In the genomic region with DNA sequence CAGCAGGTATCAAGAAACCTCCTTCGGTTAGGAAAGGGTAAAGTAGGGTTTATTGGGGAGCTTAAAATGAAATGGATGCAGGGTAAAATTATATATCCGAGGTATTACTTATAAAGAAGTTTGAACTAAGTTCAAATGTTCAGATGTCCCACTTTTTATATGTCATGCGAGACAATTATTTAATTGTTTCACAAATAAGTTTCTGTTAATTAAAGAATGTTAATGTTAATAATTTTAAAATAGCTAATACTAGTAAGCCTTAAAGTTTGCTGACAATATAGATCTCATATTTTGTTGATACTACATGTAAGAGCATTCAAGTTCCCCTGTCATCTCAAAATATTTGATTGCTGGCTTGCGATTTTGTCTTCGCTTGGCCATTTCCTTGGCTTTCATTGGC, we compare ENCODE assay signal across 3 fruit fly cellular contexts.
A peak's percentile ranks its signal among the peaks of the same experiment; 100 is the strongest.
TF ChIP-seq lines count a peak whose summit lies in the region.

No protein-coding gene starts in this region.

TF ChIP-seq in whole organism, prepupa, 60 proteins besides CTCF, POLR2A, EP300 and RAD21 (continues in another document):
- no peak for TF ChIP-seq CG8319 (GFP tag; optimal IDR thresholded peaks at IDR 0.05; lab: Kevin White, UChicago)
- TF ChIP-seq CG6792 (GFP tag; optimal IDR thresholded peaks at IDR 0.05; lab: Kevin White, UChicago): peak; percentile 13
- peak; percentile 13 for TF ChIP-seq fd59A (GFP tag; optimal IDR thresholded peaks at IDR 0.05; lab: Kevin White, UChicago)
- TF ChIP-seq spab (GFP tag; optimal IDR thresholded peaks at IDR 0.05; lab: Kevin White, UChicago): peak; percentile 21
- TF ChIP-seq CG8119 (GFP tag; IDR thresholded peaks at IDR 0.05; lab: Robert Waterston, UW): no peak
- no peak for TF ChIP-seq eg (GFP tag; IDR thresholded peaks at IDR 0.05; lab: Robert Waterston, UW)
- peak; percentile 45 for TF ChIP-seq Ets96B (tag; optimal IDR thresholded peaks at IDR 0.05; lab: Kevin White, UChicago)
- TF ChIP-seq cyc (GFP tag; optimal IDR thresholded peaks at IDR 0.05; lab: Kevin White, UChicago): peak; percentile 21
- TF ChIP-seq CG7368 (GFP tag; optimal IDR thresholded peaks at IDR 0.05; lab: Kevin White, UChicago): no peak
- no peak for TF ChIP-seq fd85E (GFP tag; optimal IDR thresholded peaks at IDR 0.05; lab: Kevin White, UChicago)
- TF ChIP-seq svp (GFP tag; lab: Kevin White, UChicago): peak; percentile 83
- no peak for TF ChIP-seq CG15336 (GFP tag; IDR thresholded peaks at IDR 0.05; lab: Robert Waterston, UW)
- TF ChIP-seq Eip93F (GFP tag; optimal IDR thresholded peaks at IDR 0.05; lab: Kevin White, UChicago): no peak
- no peak for TF ChIP-seq vri (GFP tag; optimal IDR thresholded peaks at IDR 0.05; lab: Kevin White, UChicago)
- peak; percentile 28 for TF ChIP-seq OdsH (GFP tag; optimal IDR thresholded peaks at IDR 0.05; lab: Kevin White, UChicago)
- TF ChIP-seq Gug (GFP tag; IDR thresholded peaks at IDR 0.05; lab: Robert Waterston, UW): no peak
- TF ChIP-seq Ets21C (GFP tag; optimal IDR thresholded peaks at IDR 0.05; lab: Kevin White, UChicago): peak; percentile 9
- TF ChIP-seq Hr38 (GFP tag; optimal IDR thresholded peaks at IDR 0.05; lab: Kevin White, UChicago): no peak
- no peak for TF ChIP-seq fkh (GFP tag; optimal IDR thresholded peaks at IDR 0.05; lab: Kevin White, UChicago)
- TF ChIP-seq CG10669 (GFP tag; optimal IDR thresholded peaks at IDR 0.05; lab: Kevin White, UChicago): peak; percentile 23
- TF ChIP-seq CG4318 (GFP tag; optimal IDR thresholded peaks at IDR 0.05; lab: Kevin White, UChicago): no peak
- TF ChIP-seq pdm3 (GFP tag; optimal IDR thresholded peaks at IDR 0.05; lab: Kevin White, UChicago): no peak
- no peak for TF ChIP-seq dac (GFP tag; optimal IDR thresholded peaks at IDR 0.05; lab: Kevin White, UChicago)
- TF ChIP-seq Blimp-1 (GFP tag; optimal IDR thresholded peaks at IDR 0.05; lab: Kevin White, UChicago): no peak
- peak; percentile 12 for TF ChIP-seq CG10631 (GFP tag; optimal IDR thresholded peaks at IDR 0.05; lab: Kevin White, UChicago)
- TF ChIP-seq Lpt (GFP tag; optimal IDR thresholded peaks at IDR 0.05; lab: Kevin White, UChicago): no peak
- peak; percentile 24 for TF ChIP-seq Eip75B (GFP tag; optimal IDR thresholded peaks at IDR 0.05; lab: Kevin White, UChicago)
- TF ChIP-seq esn (GFP tag; optimal IDR thresholded peaks at IDR 0.05; lab: Kevin White, UChicago): peak; percentile 72
- TF ChIP-seq Hr39 (GFP tag; optimal IDR thresholded peaks at IDR 0.05; lab: Kevin White, UChicago): peak; percentile 31
- peak; percentile 43 for TF ChIP-seq lz (GFP tag; optimal IDR thresholded peaks at IDR 0.05; lab: Kevin White, UChicago)

TF ChIP-seq in whole organism, pupa, 21 proteins besides CTCF, POLR2A, EP300 and RAD21:
- TF ChIP-seq CG4496 (GFP tag; IDR thresholded peaks at IDR 0.05; lab: Robert Waterston, UW) (no peak), CG13204 (GFP tag; optimal IDR thresholded peaks at IDR 0.05; lab: Kevin White, UChicago) (no peak), CG9948 (tag; optimal IDR thresholded peaks at IDR 0.05; lab: Kevin White, UChicago) (peak; percentile 34), CG8301 (tag; optimal IDR thresholded peaks at IDR 0.05; lab: Kevin White, UChicago) (no peak), EcR (GFP tag; optimal IDR thresholded peaks at IDR 0.05; lab: Kevin White, UChicago) (no peak), rn (GFP tag; IDR thresholded peaks at IDR 0.05; lab: Robert Waterston, UW) (no peak), D1 (tag; optimal IDR thresholded peaks at IDR 0.05; lab: Kevin White, UChicago) (no peak), CG34367 (tag; optimal IDR thresholded peaks at IDR 0.05; lab: Kevin White, UChicago) (no peak), CG17806 (tag; optimal IDR thresholded peaks at IDR 0.05; lab: Kevin White, UChicago) (peak; percentile 26), Pif1A (GFP tag; optimal IDR thresholded peaks at IDR 0.05; lab: Kevin White, UChicago) (no peak), Pif1B (GFP tag; optimal IDR thresholded peaks at IDR 0.05; lab: Kevin White, UChicago) (no peak), CG14655 (GFP tag; optimal IDR thresholded peaks at IDR 0.05; lab: Kevin White, UChicago) (no peak), gl (tag; optimal IDR thresholded peaks at IDR 0.05; lab: Kevin White, UChicago) (no peak), CG15710 (tag; optimal IDR thresholded peaks at IDR 0.05; lab: Kevin White, UChicago) (peak; percentile 49), fd96Ca (GFP tag; IDR thresholded peaks at IDR 0.05; lab: Robert Waterston, UW) (no peak), CG10348 (GFP tag; IDR thresholded peaks at IDR 0.05; lab: Robert Waterston, UW) (no peak), CG32121 (GFP tag; IDR thresholded peaks at IDR 0.05; lab: Robert Waterston, UW) (no peak), CG8159 (tag; optimal IDR thresholded peaks at IDR 0.05; lab: Kevin White, UChicago) (peak; percentile 52), CG12605 (GFP tag; IDR thresholded peaks at IDR 0.05; lab: Robert Waterston, UW) (no peak), Snoo (tag; optimal IDR thresholded peaks at IDR 0.05; lab: Kevin White, UChicago) (peak; percentile 4), Ets98B (GFP tag; IDR thresholded peaks at IDR 0.05; lab: Robert Waterston, UW) (no peak)

TF ChIP-seq in whole organism, wandering third instar larva, 38 proteins besides CTCF, POLR2A, EP300 and RAD21:
- no peak for TF ChIP-seq Dfd (GFP tag; optimal IDR thresholded peaks at IDR 0.05; lab: Kevin White, UChicago)
- TF ChIP-seq foxo (GFP tag; optimal IDR thresholded peaks at IDR 0.05; lab: Kevin White, UChicago): peak in 1 of 2 experiments; percentile 48
- no peak for TF ChIP-seq pan (optimal IDR thresholded peaks at IDR 0.05; lab: Kevin White, UChicago)
- no peak for TF ChIP-seq tai (GFP tag; optimal IDR thresholded peaks at IDR 0.05; lab: Kevin White, UChicago)
- TF ChIP-seq Hnf4 (GFP tag; optimal IDR thresholded peaks at IDR 0.05; lab: Kevin White, UChicago): no peak
- peak; percentile 30 for TF ChIP-seq br (GFP tag; optimal IDR thresholded peaks at IDR 0.05; lab: Kevin White, UChicago)
- peak; percentile 49 for TF ChIP-seq OdsH (GFP tag; optimal IDR thresholded peaks at IDR 0.05; lab: Kevin White, UChicago)
- TF ChIP-seq h (GFP tag; optimal IDR thresholded peaks at IDR 0.05; lab: Kevin White, UChicago): peak; percentile 43
- TF ChIP-seq GATAd (GFP tag; optimal IDR thresholded peaks at IDR 0.05; lab: Kevin White, UChicago): no peak
- no peak for TF ChIP-seq sage (GFP tag; optimal IDR thresholded peaks at IDR 0.05; lab: Kevin White, UChicago)
- TF ChIP-seq Mio (GFP tag; optimal IDR thresholded peaks at IDR 0.05; lab: Kevin White, UChicago): no peak
- no peak for TF ChIP-seq Myc (optimal IDR thresholded peaks at IDR 0.05; lab: Kevin White, UChicago)
- no peak for TF ChIP-seq CrebA (GFP tag; optimal IDR thresholded peaks at IDR 0.05; lab: Kevin White, UChicago; ENCODE audit: borderline replicate concordance)
- no peak for TF ChIP-seq CG32264 (GFP tag; optimal IDR thresholded peaks at IDR 0.05; lab: Kevin White, UChicago)
- no peak for TF ChIP-seq jim (GFP tag; optimal IDR thresholded peaks at IDR 0.05; lab: Kevin White, UChicago)
- peak; percentile 10 for TF ChIP-seq dmrt93B (GFP tag; optimal IDR thresholded peaks at IDR 0.05; lab: Kevin White, UChicago)
- no peak for TF ChIP-seq lola (GFP tag; optimal IDR thresholded peaks at IDR 0.05; lab: Kevin White, UChicago)
- TF ChIP-seq Jra (GFP tag; optimal IDR thresholded peaks at IDR 0.05; lab: Kevin White, UChicago): no peak
- TF ChIP-seq Rel (GFP tag; optimal IDR thresholded peaks at IDR 0.05; lab: Kevin White, UChicago): no peak
- TF ChIP-seq Rel (tag; optimal IDR thresholded peaks at IDR 0.05; lab: Kevin White, UChicago): no peak
- TF ChIP-seq CG9705 (GFP tag; optimal IDR thresholded peaks at IDR 0.05; lab: Kevin White, UChicago): no peak
- TF ChIP-seq Sp1 (GFP tag; optimal IDR thresholded peaks at IDR 0.05; lab: Kevin White, UChicago): peak; percentile 53
- no peak for TF ChIP-seq brk (GFP tag; optimal IDR thresholded peaks at IDR 0.05; lab: Kevin White, UChicago)
- no peak for TF ChIP-seq Hr78 (GFP tag; optimal IDR thresholded peaks at IDR 0.05; lab: Kevin White, UChicago)
- no peak for TF ChIP-seq Vsx2 (GFP tag; optimal IDR thresholded peaks at IDR 0.05; lab: Kevin White, UChicago; ENCODE audit: partially characterized antibody)
- no peak for TF ChIP-seq sv (GFP tag; optimal IDR thresholded peaks at IDR 0.05; lab: Kevin White, UChicago)
- peak; percentile 46 for TF ChIP-seq woc (GFP tag; optimal IDR thresholded peaks at IDR 0.05; lab: Kevin White, UChicago)
- TF ChIP-seq rgr (GFP tag; optimal IDR thresholded peaks at IDR 0.05; lab: Kevin White, UChicago): peak; percentile 31
- no peak for TF ChIP-seq usp (GFP tag; optimal IDR thresholded peaks at IDR 0.05; lab: Kevin White, UChicago)
- no peak for TF ChIP-seq dl (GFP tag; optimal IDR thresholded peaks at IDR 0.05; lab: Kevin White, UChicago; ENCODE audit: insufficient read depth in 1 of 2, partially characterized antibody in 2 of 2)
- no peak for TF ChIP-seq Abd-B (GFP tag; optimal IDR thresholded peaks at IDR 0.05; lab: Kevin White, UChicago)
- TF ChIP-seq dsf (GFP tag; optimal IDR thresholded peaks at IDR 0.05; lab: Kevin White, UChicago; ENCODE audit: borderline replicate concordance): no peak
- TF ChIP-seq psq (GFP tag; optimal IDR thresholded peaks at IDR 0.05; lab: Kevin White, UChicago): peak; percentile 41
- TF ChIP-seq ey (GFP tag; optimal IDR thresholded peaks at IDR 0.05; lab: Kevin White, UChicago): peak; percentile 23
- TF ChIP-seq N (GFP tag; optimal IDR thresholded peaks at IDR 0.05; lab: Kevin White, UChicago): no peak
- TF ChIP-seq HLH106 (tag; optimal IDR thresholded peaks at IDR 0.05; lab: Kevin White, UChicago): peak; percentile 52
- no peak for TF ChIP-seq Dif (GFP tag; optimal IDR thresholded peaks at IDR 0.05; lab: Kevin White, UChicago; ENCODE audit: partially characterized antibody)
- peak; percentile 56 for TF ChIP-seq fru (GFP tag; optimal IDR thresholded peaks at IDR 0.05; lab: Kevin White, UChicago)
- TF ChIP-seq Hr83 (GFP tag; optimal IDR thresholded peaks at IDR 0.05; lab: Kevin White, UChicago; ENCODE audit: poor library complexity, severe bottlenecking): no peak

Comparison
In these comparisons a context has a peak if more than half of its experiments do, and no peak if none do; other contexts are left out.
1. Of the 1 proteins assayed by ChIP-seq in both whole organism, prepupa and whole organism, wandering third instar larva: peak only in whole organism, prepupa: none; only in whole organism, wandering third instar larva: none; in both: OdsH; in neither: 0.